Fruit fly (Drosophila melanogaster) Kc167 (cell line): ENCODE results near the gene PGRP-LF.

Experiments
- Myc ChIP-seq: fragments of >200 bp; optimal IDR thresholded peaks from 2 replicates; lab custom pipeline; 2017; ENCODE audit warnings: missing external identifiers
- h ChIP-seq: fragments of >200 bp; optimal IDR thresholded peaks from 3 replicates; lab custom pipeline; 2018; ENCODE audit warnings: missing external identifiers
- insv ChIP-seq: fragments of >200 bp; optimal IDR thresholded peaks from 3 replicates; lab custom pipeline; 2018; ENCODE audit warnings: missing external identifiers

DNA sequence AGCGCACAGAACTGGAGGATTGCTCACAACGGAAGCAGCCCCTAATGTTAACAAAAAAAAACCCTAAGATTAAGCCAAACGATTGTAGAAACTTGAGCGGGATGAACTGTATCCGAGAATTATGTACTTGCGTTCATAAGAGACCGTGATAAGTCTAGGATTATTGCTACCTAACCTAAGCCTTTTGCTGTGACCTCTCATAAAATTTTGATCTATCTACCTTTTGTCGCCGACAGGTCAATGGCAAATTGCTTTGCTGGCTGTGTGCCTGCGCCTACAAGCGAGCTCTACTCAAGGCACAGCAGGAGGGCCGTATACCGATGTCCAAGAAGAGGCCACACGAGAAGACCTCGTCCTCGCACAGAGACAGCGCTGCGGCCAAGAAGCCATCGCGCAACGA is 19.3 kb downstream of the PGRP-LF start:
- no peak for TF ChIP-seq h (lab: Kevin White, UChicago)
- no peak for TF ChIP-seq Myc (lab: Kevin White, UChicago)
- no peak for TF ChIP-seq insv
